Worm (Caenorhabditis elegans): Measurements from ENCODE around the gene C04F6.9.

Gene C04F6.9

ce11 chrX:3396735-3397134 lies 5.1 kb upstream of the C04F6.9 start:
- TF ChIP-seq sea-2 (GFP tag; IDR thresholded peaks at IDR 0.05): no peak
- TF ChIP-seq B0336.3 (GFP tag; IDR thresholded peaks at IDR 0.05): no peak
- no peak for TF ChIP-seq lsy-27 (tag; optimal IDR thresholded peaks at IDR 0.05; ENCODE audit: borderline replicate concordance, insufficient read depth)
- TF ChIP-seq rcor-1 (GFP tag; IDR thresholded peaks at IDR 0.05): no peak
- TF ChIP-seq hlh-26 (GFP tag; conservative IDR thresholded peaks at IDR 0.05): no peak
- no peak for TF ChIP-seq T26A5.8 (tag; optimal IDR thresholded peaks at IDR 0.05)
- TF ChIP-seq athp-1 (tag; optimal IDR thresholded peaks at IDR 0.05): no peak
- no peak for TF ChIP-seq mel-28 (tag; optimal IDR thresholded peaks at IDR 0.05; ENCODE audit: borderline replicate concordance)
- no peak for TF ChIP-seq tbx-9 (tag; optimal IDR thresholded peaks at IDR 0.05; ENCODE audit: borderline replicate concordance)
- TF ChIP-seq cebp-2 (GFP tag; IDR thresholded peaks at IDR 0.05): no peak
- TF ChIP-seq lir-1 (GFP tag; conservative IDR thresholded peaks at IDR 0.05): no peak
- TF ChIP-seq madf-3 (GFP tag; IDR thresholded peaks at IDR 0.05): no peak
- TF ChIP-seq snpc-3.4 (tag; optimal IDR thresholded peaks at IDR 0.05): no peak
- no peak for TF ChIP-seq ccch-3 (GFP tag; optimal IDR thresholded peaks at IDR 0.05)
- no peak for TF ChIP-seq F55B11.4 (tag; optimal IDR thresholded peaks at IDR 0.05; ENCODE audit: borderline replicate concordance, insufficient read depth)
- no peak for TF ChIP-seq Y79H2A.3 (GFP tag; conservative IDR thresholded peaks at IDR 0.05)
- no peak for TF ChIP-seq D2030.7 (GFP tag; IDR thresholded peaks at IDR 0.05)
- no peak for TF ChIP-seq nhr-80 (tag; optimal IDR thresholded peaks at IDR 0.05)
- TF ChIP-seq F57C9.4 (tag; optimal IDR thresholded peaks at IDR 0.05): no peak
- no peak for TF ChIP-seq ets-4 (GFP tag; optimal IDR thresholded peaks at IDR 0.05)

- TF ChIP-seq unc-130 (GFP tag; optimal IDR thresholded peaks at IDR 0.05): no peak
- TF ChIP-seq akir-1 (GFP tag; optimal IDR thresholded peaks at IDR 0.05): no peak
Observed at ce11 chrX:3399917-3400316, 1.9 kb upstream of the C04F6.9 start, which contains the start of gene cht-1. Gene cht-1 (minus strand): TSS chrX:3400017.

ce11 chrX:3400387-3400786 lies 1.4 kb upstream of the C04F6.9 start:
- TF ChIP-seq madf-6 (GFP tag; IDR thresholded peaks at IDR 0.05) (no peak), ekl-4 (GFP tag; IDR thresholded peaks at IDR 0.05) (no peak), xnd-1 (tag; optimal IDR thresholded peaks at IDR 0.05) (no peak), ztf-22 (GFP tag; optimal IDR thresholded peaks at IDR 0.05) (no peak), dpff-1 (tag; optimal IDR thresholded peaks at IDR 0.05) (no peak), hlh-12 (tag; optimal IDR thresholded peaks at IDR 0.05) (no peak), madf-8 (GFP tag; conservative IDR thresholded peaks at IDR 0.05) (no peak), F37B4.10 (GFP tag; IDR thresholded peaks at IDR 0.05) (no peak), lin-40 (tag; optimal IDR thresholded peaks at IDR 0.05) (no peak), D2030.7 (GFP tag; IDR thresholded peaks at IDR 0.05) (no peak), let-607 (tag; optimal IDR thresholded peaks at IDR 0.05) (no peak), somi-1 (GFP tag; optimal IDR thresholded peaks at IDR 0.05) (no peak), tbp1 (GFP tag; optimal IDR thresholded peaks at IDR 0.05) (no peak), hlh-26 (GFP tag; conservative IDR thresholded peaks at IDR 0.05) (no peak)

ce11 chrX:3403195-3403594 lies 1.4 kb downstream of the C04F6.9 start, which contains the start of gene vit-5:
Gene vit-5 (plus strand): TSS chrX:3403471.
- no peak for TF ChIP-seq hrde-1 (tag; optimal IDR thresholded peaks at IDR 0.05; ENCODE audit: borderline replicate concordance)
- no peak for TF ChIP-seq F49E8.2 (tag; optimal IDR thresholded peaks at IDR 0.05; ENCODE audit: insufficient read depth)
- no peak for TF ChIP-seq him-1 (tag; optimal IDR thresholded peaks at IDR 0.05)
- no peak for TF ChIP-seq ztf-18 (tag; optimal IDR thresholded peaks at IDR 0.05)
- TF ChIP-seq xnd-1 (tag; optimal IDR thresholded peaks at IDR 0.05): no peak
- TF ChIP-seq attf-6 (GFP tag; IDR thresholded peaks at IDR 0.05): no peak
- no peak for TF ChIP-seq pha-4 (tag; optimal IDR thresholded peaks at IDR 0.05)
- no peak for TF ChIP-seq repo-1 (tag; optimal IDR thresholded peaks at IDR 0.05)
- TF ChIP-seq rpc-1 (optimal IDR thresholded peaks at IDR 0.05): no peak
- TF ChIP-seq rpc-1 (tag; optimal IDR thresholded peaks at IDR 0.05): no peak
- no peak for TF ChIP-seq B0019.2 (GFP tag; conservative IDR thresholded peaks at IDR 0.05)
- TF ChIP-seq atf-7 (tag; optimal IDR thresholded peaks at IDR 0.05): peak; percentile 66
- TF ChIP-seq F52B5.7 (tag; optimal IDR thresholded peaks at IDR 0.05): no peak
- TF ChIP-seq ceh-91 (GFP tag; IDR thresholded peaks at IDR 0.05): no peak
- TF ChIP-seq F37B4.10 (GFP tag; IDR thresholded peaks at IDR 0.05): no peak
- peak; percentile 58 for TF ChIP-seq ztf-22 (GFP tag; optimal IDR thresholded peaks at IDR 0.05)

All from whole organism, young adult.